Worm (Caenorhabditis elegans): ENCODE measurements around the gene zip-8.

Gene zip-8

ce11 chrIII:6478256-6479004 is at the start of gene zip-8:
Gene zip-8, plus strand, starts transcription at chrIII:6478955.
- TF ChIP-seq zip-8 (tag; optimal IDR thresholded peaks at IDR 0.05) (peak; percentile 98), M03D4.4 (tag; optimal IDR thresholded peaks at IDR 0.05) (no peak)

ce11 chrIII:6430834-6431233 is 47.9 kb upstream of the zip-8 start, which contains the start of gene popl-1:
Gene popl-1, minus strand, starts transcription at chrIII:6430934.
- no peak for TF ChIP-seq mls-2 (tag; optimal IDR thresholded peaks at IDR 0.05)
- TF ChIP-seq nhr-12 (tag; optimal IDR thresholded peaks at IDR 0.05) = no peak
- TF ChIP-seq nhr-28 (tag; optimal IDR thresholded peaks at IDR 0.05) = no peak

- TF ChIP-seq ces-1 (GFP tag; optimal IDR thresholded peaks at IDR 0.05) = peak; percentile 99
- TF ChIP-seq ceh-43 (GFP tag; optimal IDR thresholded peaks at IDR 0.05) = peak; percentile 80
- TF ChIP-seq nhr-237 (tag; optimal IDR thresholded peaks at IDR 0.05) = no peak
- peak; percentile 30 for TF ChIP-seq hlh-1 (tag; optimal IDR thresholded peaks at IDR 0.05)
- TF ChIP-seq sptf-1 (tag; optimal IDR thresholded peaks at IDR 0.05) = peak; percentile 55
- peak; percentile 75 for TF ChIP-seq mep-1 (tag; optimal IDR thresholded peaks at IDR 0.05)
- peak; percentile 81 for TF ChIP-seq lsy-2 (tag; optimal IDR thresholded peaks at IDR 0.05)
- no peak for TF ChIP-seq cnd-1 (tag; optimal IDR thresholded peaks at IDR 0.05)
- TF ChIP-seq pha-4 (tag; optimal IDR thresholded peaks at IDR 0.05) = peak; percentile 86
- peak; percentile 70 for TF ChIP-seq ham-2 (GFP tag; optimal IDR thresholded peaks at IDR 0.05)
- TF ChIP-seq lin-13 (tag; optimal IDR thresholded peaks at IDR 0.05) = peak; percentile 48
- TF ChIP-seq zip-8 (tag; optimal IDR thresholded peaks at IDR 0.05) = no peak
These were observed 47.0 kb upstream of the zip-8 start, which contains the start of the genes mrps-17 and txdc-9 for ce11 chrIII:6431766-6432228. Gene mrps-17, minus strand, starts transcription at chrIII:6431798. Gene txdc-9, plus strand, starts transcription at chrIII:6432178.

- TF ChIP-seq unc-39 (tag; optimal IDR thresholded peaks at IDR 0.05) (no peak), nhr-237 (tag; optimal IDR thresholded peaks at IDR 0.05) (no peak), zip-8 (tag; optimal IDR thresholded peaks at IDR 0.05) (no peak), M03D4.4 (tag; optimal IDR thresholded peaks at IDR 0.05) (no peak)
These were observed 45.8 kb upstream of the zip-8 start, which contains the start of gene vps-16 for ce11 chrIII:6432939-6433338. Gene vps-16, plus strand, starts transcription at chrIII:6433239.

- TF ChIP-seq unc-39 (tag; optimal IDR thresholded peaks at IDR 0.05) (no peak), unc-120 (tag; optimal IDR thresholded peaks at IDR 0.05; ENCODE audit: poor library complexity, severe bottlenecking) (no peak), mab-5 (tag; optimal IDR thresholded peaks at IDR 0.05) (no peak), flh-1 (GFP tag; optimal IDR thresholded peaks at IDR 0.05) (no peak), zip-8 (tag; optimal IDR thresholded peaks at IDR 0.05) (no peak), nhr-76 (tag; optimal IDR thresholded peaks at IDR 0.05) (no peak), ceh-39 (tag; optimal IDR thresholded peaks at IDR 0.05) (no peak), lin-32 (GFP tag; optimal IDR thresholded peaks at IDR 0.05) (no peak), ces-1 (GFP tag; optimal IDR thresholded peaks at IDR 0.05) (no peak), sptf-1 (tag; optimal IDR thresholded peaks at IDR 0.05) (no peak), nhr-237 (tag; optimal IDR thresholded peaks at IDR 0.05) (no peak), tbx-8 (GFP tag; optimal IDR thresholded peaks at IDR 0.05) (no peak), cnd-1 (tag; optimal IDR thresholded peaks at IDR 0.05) (no peak), nhr-2 (tag; optimal IDR thresholded peaks at IDR 0.05) (no peak), sem-2 (GFP tag; optimal IDR thresholded peaks at IDR 0.05) (no peak), mep-1 (tag; optimal IDR thresholded peaks at IDR 0.05) (no peak)
These were observed 42.4 kb upstream of the zip-8 start, which contains the start of gene C05D11.1 for ce11 chrIII:6436308-6436707. Gene C05D11.1, plus strand, starts transcription at chrIII:6436608.

ce11 chrIII:6439854-6440253 is 38.9 kb upstream of the zip-8 start:
- TF ChIP-seq tbx-8 (GFP tag; optimal IDR thresholded peaks at IDR 0.05) (no peak), unc-39 (tag; optimal IDR thresholded peaks at IDR 0.05) (no peak), flh-1 (GFP tag; optimal IDR thresholded peaks at IDR 0.05) (no peak), ces-1 (GFP tag; optimal IDR thresholded peaks at IDR 0.05) (no peak)

All from whole organism, mixed stage, embryonic.